Worm (Caenorhabditis elegans) whole organism, young adult: ENCODE data around the gene clec-84.
"Not testable (repeated sequence)": the region's sequence is repeated elsewhere in the genome, so short reads cannot be mapped to it uniquely, and the experiment has no call there.

ENCODE experiments used
- C06A6.2 ChIP-seq: fragments of 200-800 bp; sonication (Bioruptor generic); conservative IDR thresholded peaks from 2 replicates; pipeline ENCODE4 v1.3.6; 2022; ENCODE audit warnings: missing genetic modification characterization, missing compliant biosample characterization
- D2030.7 ChIP-seq: fragments of 200-800 bp; sonication (Bioruptor generic); IDR thresholded peaks from 2 replicates; pipeline ENCODE4 v1.3.6; 2022; ENCODE audit warnings: missing genetic modification reagents, missing genetic modification characterization, missing compliant biosample characterization
- F33H1.4 ChIP-seq: fragments of 200-800 bp; sonication (Bioruptor generic); IDR thresholded peaks from 2 replicates; pipeline ENCODE4 v1.3.6; 2022; ENCODE audit warnings: missing genetic modification reagents, missing genetic modification characterization, missing compliant biosample characterization
- F55B11.4 ChIP-seq: sonication (generic microtip); optimal IDR thresholded peaks from 2 replicates; lab custom pipeline; 2016; ENCODE audit warnings: missing compliant biosample characterization, missing genetic modification characterization, borderline replicate concordance; ENCODE audit not compliant: insufficient read depth
- Y56A3A.18 ChIP-seq: fragments of 200-800 bp; sonication (Bioruptor generic); IDR thresholded peaks from 2 replicates; pipeline ENCODE4 v1.3.6; 2022; ENCODE audit warnings: missing genetic modification reagents, missing genetic modification characterization, missing compliant biosample characterization
- Y79H2A.3 ChIP-seq: fragments of 200-800 bp; sonication (Bioruptor generic); conservative IDR thresholded peaks from 2 replicates; pipeline ENCODE4 v1.3.6; 2022; ENCODE audit warnings: missing genetic modification reagents, missing genetic modification characterization, missing compliant biosample characterization
- aptf-2 ChIP-seq: fragments of 200-800 bp; sonication (Bioruptor generic); conservative IDR thresholded peaks from 2 replicates; pipeline ENCODE4 v1.3.6; 2022; ENCODE audit warnings: missing genetic modification reagents, missing genetic modification characterization, missing compliant biosample characterization
- aptf-3 ChIP-seq: fragments of 200-800 bp; sonication (Bioruptor generic); IDR thresholded peaks from 2 replicates; pipeline ENCODE4 v1.3.6; 2022; ENCODE audit warnings: missing genetic modification characterization, missing compliant biosample characterization
- athp-1 ChIP-seq: sonication (generic microtip); optimal IDR thresholded peaks from 2 replicates; lab custom pipeline; 2017; ENCODE audit warnings: mild to moderate bottlenecking, missing genetic modification characterization, missing compliant biosample characterization
- ceh-91 ChIP-seq: fragments of 200-800 bp; sonication (Bioruptor generic); IDR thresholded peaks from 2 replicates; pipeline ENCODE4 v1.3.6; 2022; ENCODE audit warnings: missing genetic modification reagents, missing genetic modification characterization, missing compliant biosample characterization
- dox-1 ChIP-seq: fragments of 200-800 bp; sonication (Bioruptor generic); IDR thresholded peaks from 2 replicates; pipeline ENCODE4 v1.3.6; 2022; ENCODE audit warnings: missing genetic modification reagents, missing genetic modification characterization, missing compliant biosample characterization
- efl-1 ChIP-seq: fragments of 150-350 bp; optimal IDR thresholded peaks from 2 replicates; lab custom pipeline; 2014; ENCODE audit warnings: missing biosample characterization, missing genetic modification reagents, missing genetic modification characterization
- egl-18 ChIP-seq: fragments of 200-800 bp; sonication (Bioruptor generic); IDR thresholded peaks from 2 replicates; pipeline ENCODE4 v1.3.6; 2022; ENCODE audit warnings: missing genetic modification reagents, missing genetic modification characterization, missing compliant biosample characterization
- hlh-26 ChIP-seq: fragments of 200-800 bp; sonication (Bioruptor generic); conservative IDR thresholded peaks from 2 replicates; pipeline ENCODE4 v1.3.6; 2022; ENCODE audit warnings: missing genetic modification reagents, missing genetic modification characterization, missing compliant biosample characterization
- hmg-20 ChIP-seq: fragments of 200-800 bp; sonication (Bioruptor generic); IDR thresholded peaks from 2 replicates; pipeline ENCODE4 v1.3.6; 2022; ENCODE audit warnings: missing genetic modification reagents, missing genetic modification characterization, missing compliant biosample characterization
- hrde-1 ChIP-seq: sonication (generic microtip); optimal IDR thresholded peaks from 2 replicates; lab custom pipeline; 2016; ENCODE audit warnings: missing genetic modification characterization, mild to moderate bottlenecking, missing compliant biosample characterization, moderate library complexity, missing genotype, missing genetic modification reagents, borderline replicate concordance
- lsl-1 ChIP-seq: fragments of 200-800 bp; sonication (Bioruptor generic); optimal IDR thresholded peaks from 2 replicates; lab custom pipeline; 2018; ENCODE audit warnings: mild to moderate bottlenecking, missing genetic modification characterization, moderate library complexity, missing compliant biosample characterization
- madf-6 ChIP-seq: fragments of 200-800 bp; sonication (Bioruptor generic); IDR thresholded peaks from 2 replicates; pipeline ENCODE4 v1.3.6; 2022; ENCODE audit warnings: missing genetic modification reagents, missing genetic modification characterization, missing compliant biosample characterization
- madf-8 ChIP-seq: fragments of 200-800 bp; sonication (Bioruptor generic); conservative IDR thresholded peaks from 2 replicates; pipeline ENCODE4 v1.3.6; 2022; ENCODE audit warnings: missing genetic modification reagents, missing genetic modification characterization, missing compliant biosample characterization
- mes-4 ChIP-seq: sonication (generic microtip); optimal IDR thresholded peaks from 2 replicates; lab custom pipeline; 2016; ENCODE audit warnings: missing genotype, missing genetic modification characterization, missing compliant biosample characterization
- nhr-120 ChIP-seq: fragments of 200-800 bp; sonication (Bioruptor generic); IDR thresholded peaks from 2 replicates; pipeline ENCODE4 v1.3.6; 2022; ENCODE audit warnings: missing genetic modification characterization, missing compliant biosample characterization
- pbrm-1 ChIP-seq: fragments of 200-800 bp; sonication (Bioruptor generic); IDR thresholded peaks from 2 replicates; pipeline ENCODE4 v1.3.6; 2022; ENCODE audit warnings: missing genetic modification reagents, missing genetic modification characterization, missing compliant biosample characterization
- rec-8 ChIP-seq, 2 experiments: sonication (generic microtip); optimal IDR thresholded peaks; 2 replicates each; lab custom pipeline; 2016; ENCODE audit warnings: mild to moderate bottlenecking in 2 of 2, missing genetic modification characterization in 2 of 2, missing genetic modification reagents in 2 of 2, missing genotype in 2 of 2, missing biosample characterization in 1 of 2, missing compliant biosample characterization in 1 of 2, moderate library complexity in 1 of 2
- snpc-1.1 ChIP-seq: sonication (generic microtip); optimal IDR thresholded peaks from 2 replicates; lab custom pipeline; 2017; ENCODE audit warnings: missing genetic modification characterization, mild to moderate bottlenecking, missing compliant biosample characterization, antibody characterized with exemption, moderate library complexity, missing genotype, missing genetic modification reagents; ENCODE audit not compliant: insufficient read depth
- unc-130 ChIP-seq: sonication (generic microtip); optimal IDR thresholded peaks from 2 replicates; lab custom pipeline; 2016; ENCODE audit warnings: missing genetic modification reagents, missing genetic modification characterization, missing compliant biosample characterization
- xnd-1 ChIP-seq: sonication (generic microtip); optimal IDR thresholded peaks from 2 replicates; lab custom pipeline; 2016; ENCODE audit warnings: missing genotype, missing genetic modification reagents, missing genetic modification characterization, missing compliant biosample characterization

The clec-84 gene

ce11 chrIV:2892787-2893485 is 50.7 kb downstream of the clec-84 start (continued):
- TF ChIP-seq Y56A3A.18 (GFP tag; lab: Robert Waterston, UW) (no peak), hmg-20 (GFP tag; lab: Robert Waterston, UW) (no peak), aptf-2 (no peak), unc-130 (no peak), Y79H2A.3 (GFP tag; lab: Robert Waterston, UW) (no peak)
- TF ChIP-seq, all 124 proteins: peak for 10

- TF ChIP-seq dox-1 (GFP tag; lab: Robert Waterston, UW) (no peak), F33H1.4 (GFP tag; lab: Robert Waterston, UW) (peak; percentile 84), F55B11.4 (no peak), athp-1 (tag; lab: Kevin White, UChicago) (no peak), rec-8 (tag; optimal IDR thresholded peaks at IDR 0.05; lab: Kevin White, UChicago) (no peak), nhr-120 (GFP tag; lab: Robert Waterston, UW) (no peak), egl-18 (GFP tag; lab: Robert Waterston, UW) (no peak), hrde-1 (tag; lab: Kevin White, UChicago) (no peak), ceh-91 (GFP tag; lab: Robert Waterston, UW) (0 out of 2 replicates have a peak, but pooled peaks have one; percentile 27), madf-6 (GFP tag; lab: Robert Waterston, UW) (peak; percentile 75), D2030.7 (GFP tag; lab: Robert Waterston, UW) (peak; percentile 62), aptf-3 (GFP tag; lab: Robert Waterston, UW) (no peak), xnd-1 (tag; lab: Kevin White, UChicago) (peak; percentile 3), C06A6.2 (no peak), pbrm-1 (GFP tag; lab: Robert Waterston, UW) (no peak), hlh-26 (GFP tag; lab: Robert Waterston, UW) (no peak), madf-8 (GFP tag; lab: Robert Waterston, UW) (peak; percentile 26; the same call in 1 of the 2 replicates), lsl-1 (GFP tag; lab: Kevin White, UChicago) (peak; percentile 91), efl-1 (GFP tag; lab: Kevin White, UChicago) (peak; percentile 18)
Observed at ce11 chrIV:2893486-2893842, 51.2 kb downstream of the clec-84 start.

DNA sequence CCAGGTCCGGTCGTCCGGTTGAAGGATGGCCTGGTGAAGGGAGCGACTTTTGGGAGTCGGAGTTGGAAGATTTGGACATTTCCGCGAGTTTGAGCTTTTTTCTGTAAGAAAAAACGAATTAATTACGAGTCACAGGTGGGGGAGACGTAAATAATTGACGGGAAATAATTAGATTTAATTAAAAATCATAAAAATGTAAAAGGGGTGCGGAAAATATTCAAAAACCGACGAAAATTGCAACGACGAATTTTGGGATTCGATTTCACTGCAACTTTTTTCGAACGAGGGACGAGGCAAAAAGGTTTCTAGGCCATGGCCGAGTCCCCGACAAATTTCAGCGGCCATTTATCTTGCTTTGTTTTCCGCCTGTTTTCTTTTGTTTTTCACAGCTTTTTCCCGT is 52.4 kb downstream of the clec-84 start, which contains the start of gene Y54G2A.19:
Gene Y54G2A.19 (minus strand): TSS at position 101 of the 400 bp plus-strand sequence.
- not testable (repeated sequence) for TF ChIP-seq mes-4; snpc-1.1; rec-8 (tag; optimal IDR thresholded peaks at IDR 0.05; lab: Kevin White, UChicago)
- TF ChIP-seq, all 124 proteins: peak for 0; not testable (repeated sequence) for 124
